Worm (Caenorhabditis elegans): Measurements from ENCODE around the gene nol-6.
"Not testable (repeated sequence)": the region's sequence is repeated elsewhere in the genome, so short reads cannot be mapped to it uniquely, and the experiment has no call there.

nol-6 gene

DNA sequence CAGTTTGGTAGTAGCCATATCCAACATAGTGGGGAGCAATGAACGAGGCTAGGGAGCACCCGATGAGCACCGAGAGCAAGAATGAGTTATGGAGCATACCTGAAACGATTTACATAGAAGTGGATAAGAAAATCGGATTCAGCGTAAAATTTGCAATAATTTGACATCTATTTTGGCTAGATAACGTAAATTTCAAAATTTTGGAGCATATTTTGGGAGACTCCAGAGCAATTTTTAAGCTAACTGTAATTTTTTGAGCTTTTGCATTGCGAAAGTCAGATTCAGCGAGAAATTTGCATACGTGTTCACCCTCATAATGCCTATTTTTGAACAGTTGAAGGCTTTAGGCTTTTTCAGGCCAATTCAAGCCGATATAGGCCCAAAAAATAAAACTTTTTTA lies 29.1 kb upstream of the nol-6 start, which contains the start of gene Y51H7C.13:
Gene Y51H7C.13, minus strand, starts transcription at position 101 of the 400 bp plus-strand sequence.
- no peak for TF ChIP-seq mep-1 (tag; optimal IDR thresholded peaks at IDR 0.05)
- no peak for TF ChIP-seq elt-1 (tag; optimal IDR thresholded peaks at IDR 0.05; ENCODE audit: borderline replicate concordance, insufficient read depth)
- TF ChIP-seq unc-120 (tag; optimal IDR thresholded peaks at IDR 0.05; ENCODE audit: poor library complexity, severe bottlenecking) = no peak
- no peak for TF ChIP-seq M03D4.4 (tag; optimal IDR thresholded peaks at IDR 0.05)
- no peak for TF ChIP-seq nhr-12 (tag; optimal IDR thresholded peaks at IDR 0.05)
- no peak for TF ChIP-seq pha-4 (tag; optimal IDR thresholded peaks at IDR 0.05)
- no peak for TF ChIP-seq elt-3 (tag; optimal IDR thresholded peaks at IDR 0.05)
- no peak for TF ChIP-seq unc-62 (GFP tag; optimal IDR thresholded peaks at IDR 0.05)
- TF ChIP-seq unc-39 (tag; optimal IDR thresholded peaks at IDR 0.05) = no peak
- no peak for TF ChIP-seq bed-3 (GFP tag; optimal IDR thresholded peaks at IDR 0.05)
- no peak for TF ChIP-seq tbx-8 (GFP tag; optimal IDR thresholded peaks at IDR 0.05)

DNA sequence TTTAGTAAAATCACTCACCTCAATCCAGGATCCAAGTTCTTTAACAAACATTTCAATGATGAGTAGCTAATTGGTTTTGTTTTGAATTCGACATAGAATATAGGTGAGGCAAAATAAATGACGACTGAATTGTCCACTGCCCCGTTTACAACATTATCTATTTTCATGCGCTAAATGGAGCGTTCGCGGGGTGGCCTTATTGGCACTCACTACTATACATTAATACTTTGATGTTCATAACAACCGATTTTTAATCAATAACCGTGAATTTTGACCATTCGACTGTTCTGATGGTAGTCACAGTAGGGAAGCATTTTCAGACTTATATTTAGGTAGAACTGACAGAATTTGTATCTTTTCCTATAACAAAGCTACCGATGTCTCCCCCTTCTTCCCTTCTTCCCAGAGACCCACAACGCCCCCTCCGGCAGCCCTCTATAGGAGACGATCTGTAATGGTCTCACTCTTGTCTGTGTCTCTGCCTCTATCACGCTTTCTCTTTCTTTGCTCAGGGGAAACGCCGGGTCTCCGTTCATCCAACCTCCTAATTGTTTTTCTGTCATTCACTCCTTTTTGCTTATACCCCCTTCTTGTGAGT lies 9.5 kb upstream of the nol-6 start, which contains the start of gene Y51H7C.12:
Gene Y51H7C.12, minus strand, starts transcription at position 51 of the 598 bp plus-strand sequence.
- TF ChIP-seq nhr-76, nhr-28, nhr-2 (tag; optimal IDR thresholded peaks at IDR 0.05): not testable (repeated sequence)

DNA sequence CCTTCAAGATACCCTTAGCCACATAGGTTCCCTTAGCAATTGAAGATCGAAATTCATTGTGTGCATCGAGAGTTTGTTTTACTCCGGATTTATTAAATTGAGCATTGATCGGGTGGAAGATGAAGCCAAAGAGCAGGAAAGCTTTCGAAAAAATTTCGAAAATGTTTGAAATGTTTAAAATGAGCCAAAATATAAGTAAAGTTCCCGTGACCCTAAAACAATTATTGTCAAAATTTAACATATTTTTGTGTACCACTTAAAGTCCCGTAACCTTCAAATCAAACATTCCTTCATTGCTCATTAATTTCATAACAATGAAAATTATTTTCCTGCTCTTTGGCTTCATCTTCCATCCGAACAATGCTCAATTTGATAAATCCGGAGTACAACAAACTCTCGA lies 7.6 kb upstream of the nol-6 start, which contains the start of gene scl-17:
Gene scl-17, plus strand, starts transcription at position 301 of the 400 bp plus-strand sequence.
- no peak for TF ChIP-seq elt-1 (tag; optimal IDR thresholded peaks at IDR 0.05; ENCODE audit: borderline replicate concordance, insufficient read depth)
- no peak for TF ChIP-seq mls-2 (tag; optimal IDR thresholded peaks at IDR 0.05)
- no peak for TF ChIP-seq elt-3 (tag; optimal IDR thresholded peaks at IDR 0.05)
- no peak for TF ChIP-seq tbx-8 (GFP tag; optimal IDR thresholded peaks at IDR 0.05)
- TF ChIP-seq lsy-2 (tag; optimal IDR thresholded peaks at IDR 0.05) = no peak
- no peak for TF ChIP-seq ceh-39 (tag; optimal IDR thresholded peaks at IDR 0.05)
- no peak for TF ChIP-seq nhr-12 (tag; optimal IDR thresholded peaks at IDR 0.05)
- no peak for TF ChIP-seq zip-8 (tag; optimal IDR thresholded peaks at IDR 0.05)
- no peak for TF ChIP-seq mep-1 (tag; optimal IDR thresholded peaks at IDR 0.05)
- TF ChIP-seq flh-1 (GFP tag; optimal IDR thresholded peaks at IDR 0.05) = no peak
- no peak for TF ChIP-seq nhr-28 (tag; optimal IDR thresholded peaks at IDR 0.05)
- TF ChIP-seq unc-120 (tag; optimal IDR thresholded peaks at IDR 0.05; ENCODE audit: poor library complexity, severe bottlenecking) = no peak
- TF ChIP-seq nhr-237 (tag; optimal IDR thresholded peaks at IDR 0.05) = no peak
- no peak for TF ChIP-seq nhr-2 (tag; optimal IDR thresholded peaks at IDR 0.05)
- TF ChIP-seq blmp-1 (tag; optimal IDR thresholded peaks at IDR 0.05) = no peak
- TF ChIP-seq sem-2 (GFP tag; optimal IDR thresholded peaks at IDR 0.05) = no peak
- TF ChIP-seq cnd-1 (tag; optimal IDR thresholded peaks at IDR 0.05) = no peak
- no peak for TF ChIP-seq ceh-43 (GFP tag; optimal IDR thresholded peaks at IDR 0.05)

DNA sequence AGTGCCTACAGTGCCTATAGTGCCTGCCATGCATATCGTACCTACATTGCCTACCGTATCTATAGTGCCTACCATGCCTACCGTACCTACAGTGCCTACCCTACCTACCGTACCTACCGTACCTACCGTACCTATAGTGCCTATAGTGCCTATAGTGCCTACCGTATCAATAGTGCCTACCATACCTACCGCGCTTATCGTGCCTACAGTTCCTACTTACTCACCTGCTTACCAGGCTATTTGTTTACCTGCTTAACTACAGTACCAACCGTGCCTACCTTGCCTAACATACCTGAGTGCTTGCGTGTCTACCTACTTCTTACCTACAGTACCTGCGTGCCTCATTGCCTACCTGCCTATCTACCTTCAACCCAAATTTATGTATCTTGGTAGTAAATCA lies 4.2 kb upstream of the nol-6 start:
- TF ChIP-seq snpc-4 (tag; optimal IDR thresholded peaks at IDR 0.05) (no peak), blmp-1 (tag; optimal IDR thresholded peaks at IDR 0.05) (no peak), ceh-39 (tag; optimal IDR thresholded peaks at IDR 0.05) (no peak), M03D4.4 (tag; optimal IDR thresholded peaks at IDR 0.05) (no peak), ham-2 (GFP tag; optimal IDR thresholded peaks at IDR 0.05) (no peak), hlh-1 (tag; optimal IDR thresholded peaks at IDR 0.05) (no peak), elt-1 (tag; optimal IDR thresholded peaks at IDR 0.05; ENCODE audit: borderline replicate concordance, insufficient read depth) (no peak), mep-1 (tag; optimal IDR thresholded peaks at IDR 0.05) (no peak), flh-1 (GFP tag; optimal IDR thresholded peaks at IDR 0.05) (no peak), nhr-12 (tag; optimal IDR thresholded peaks at IDR 0.05) (no peak)

DNA sequence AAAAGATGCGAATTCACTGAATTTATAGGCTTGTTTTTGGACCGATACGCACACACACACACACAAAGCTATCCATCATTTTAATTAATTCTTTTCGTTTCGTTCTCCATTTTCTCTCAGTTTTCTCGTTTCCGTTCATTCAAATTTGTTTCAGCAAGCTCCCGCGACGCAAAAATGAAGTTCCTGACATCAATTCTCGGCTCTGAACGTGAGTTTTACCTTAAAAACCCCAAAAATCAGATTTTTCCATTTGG lies 964 bp upstream of the nol-6 start, which contains the start of gene Y51H7C.3:
Gene Y51H7C.3, plus strand, starts transcription at position 155 of the 254 bp plus-strand sequence.
- TF ChIP-seq bed-3 (GFP tag; optimal IDR thresholded peaks at IDR 0.05) (no peak), flh-1 (GFP tag; optimal IDR thresholded peaks at IDR 0.05) (no peak), mab-5 (tag; optimal IDR thresholded peaks at IDR 0.05) (no peak), nhr-28 (tag; optimal IDR thresholded peaks at IDR 0.05) (no peak), mls-2 (tag; optimal IDR thresholded peaks at IDR 0.05) (no peak), ceh-43 (GFP tag; optimal IDR thresholded peaks at IDR 0.05) (no peak), pha-4 (tag; optimal IDR thresholded peaks at IDR 0.05) (no peak), nhr-2 (tag; optimal IDR thresholded peaks at IDR 0.05) (no peak), nhr-76 (tag; optimal IDR thresholded peaks at IDR 0.05) (no peak), ces-1 (GFP tag; optimal IDR thresholded peaks at IDR 0.05) (no peak), nhr-12 (tag; optimal IDR thresholded peaks at IDR 0.05) (no peak), elt-1 (tag; optimal IDR thresholded peaks at IDR 0.05; ENCODE audit: borderline replicate concordance, insufficient read depth) (no peak), lsy-2 (tag; optimal IDR thresholded peaks at IDR 0.05) (no peak), M03D4.4 (tag; optimal IDR thresholded peaks at IDR 0.05) (no peak), mep-1 (tag; optimal IDR thresholded peaks at IDR 0.05) (no peak), ztf-11 (tag; optimal IDR thresholded peaks at IDR 0.05) (no peak), blmp-1 (tag; optimal IDR thresholded peaks at IDR 0.05) (no peak)

Measured in whole organism, mixed stage, embryonic.